Worm (Caenorhabditis elegans) whole organism, mixed stage, embryonic: ENCODE results near the gene ril-2.

ENCODE experiments used
- M03D4.4 ChIP-seq: sonication (generic microtip); optimal IDR thresholded peaks from 2 replicates; lab custom pipeline; 2017; ENCODE audit warnings: mild to moderate bottlenecking, missing genetic modification characterization, missing compliant biosample characterization
- bed-3 ChIP-seq: fragments of 200-800 bp; sonication (Bioruptor generic); optimal IDR thresholded peaks from 3 replicates; lab custom pipeline; 2018; ENCODE audit warnings: mild to moderate bottlenecking, missing genetic modification characterization, moderate library complexity, missing compliant biosample characterization
- ceh-39 ChIP-seq: fragments of 150-350 bp; optimal IDR thresholded peaks from 2 replicates; lab custom pipeline; 2014; ENCODE audit warnings: missing biosample characterization, missing genetic modification characterization
- ceh-43 ChIP-seq: fragments of 200-800 bp; sonication (Bioruptor generic); optimal IDR thresholded peaks from 2 replicates; lab custom pipeline; 2018; ENCODE audit warnings: mild to moderate bottlenecking, missing genetic modification characterization, moderate library complexity, missing compliant biosample characterization
- ceh-83 ChIP-seq: fragments of 200-800 bp; sonication (Bioruptor generic); optimal IDR thresholded peaks from 2 replicates; lab custom pipeline; 2018; ENCODE audit warnings: mild to moderate bottlenecking, missing genetic modification characterization, missing compliant biosample characterization
- ces-1 ChIP-seq: fragments of 150-350 bp; optimal IDR thresholded peaks from 2 replicates; lab custom pipeline; 2014; ENCODE audit warnings: missing biosample characterization, missing genetic modification reagents, missing genetic modification characterization
- cnd-1 ChIP-seq: fragments of 200-800 bp; sonication (Bioruptor generic); optimal IDR thresholded peaks from 2 replicates; lab custom pipeline; 2018; ENCODE audit warnings: mild to moderate bottlenecking, missing genetic modification characterization, missing compliant biosample characterization
- drap-1 ChIP-seq: fragments of 200-800 bp; sonication (Bioruptor generic); optimal IDR thresholded peaks from 3 replicates; lab custom pipeline; 2018; ENCODE audit warnings: mild to moderate bottlenecking, missing genetic modification characterization, missing compliant biosample characterization
- elt-1 ChIP-seq: sonication (generic microtip); optimal IDR thresholded peaks from 2 replicates; lab custom pipeline; 2017; ENCODE audit warnings: missing genetic modification characterization, mild to moderate bottlenecking, missing compliant biosample characterization, antibody characterized with exemption, moderate library complexity, borderline replicate concordance; ENCODE audit not compliant: insufficient read depth
- elt-3 ChIP-seq: fragments of 150-350 bp; optimal IDR thresholded peaks from 2 replicates; lab custom pipeline; 2014; ENCODE audit warnings: missing biosample characterization, missing genetic modification characterization
- flh-1 ChIP-seq: fragments of 200-800 bp; sonication (Bioruptor generic); optimal IDR thresholded peaks from 2 replicates; lab custom pipeline; 2018; ENCODE audit warnings: mild to moderate bottlenecking, missing genetic modification characterization, moderate library complexity, missing compliant biosample characterization
- ham-2 ChIP-seq: fragments of 200-800 bp; sonication (Bioruptor generic); optimal IDR thresholded peaks from 2 replicates; lab custom pipeline; 2018; ENCODE audit warnings: mild to moderate bottlenecking, missing genetic modification characterization, missing compliant biosample characterization
- lin-32 ChIP-seq: fragments of 200-800 bp; sonication (Bioruptor generic); optimal IDR thresholded peaks from 2 replicates; lab custom pipeline; 2018; ENCODE audit warnings: mild to moderate bottlenecking, missing genetic modification characterization, missing compliant biosample characterization
- lsy-2 ChIP-seq: fragments of 150-350 bp; optimal IDR thresholded peaks from 2 replicates; lab custom pipeline; 2014; ENCODE audit warnings: missing biosample characterization, missing genetic modification characterization
- mep-1 ChIP-seq: fragments of 150-350 bp; optimal IDR thresholded peaks from 2 replicates; lab custom pipeline; 2017; ENCODE audit warnings: missing biosample characterization, missing genetic modification reagents, missing genetic modification characterization, inconsistent platforms
- mls-2 ChIP-seq: sonication (generic microtip); optimal IDR thresholded peaks from 2 replicates; lab custom pipeline; 2016; ENCODE audit warnings: mild to moderate bottlenecking, missing genetic modification characterization, moderate library complexity, missing compliant biosample characterization
- nhr-12 ChIP-seq: fragments of 150-350 bp; optimal IDR thresholded peaks from 2 replicates; lab custom pipeline; 2014; ENCODE audit warnings: missing biosample characterization, missing genetic modification characterization
- nhr-28 ChIP-seq: fragments of 150-350 bp; optimal IDR thresholded peaks from 2 replicates; lab custom pipeline; 2014; ENCODE audit warnings: missing biosample characterization, missing genetic modification characterization
- pha-4 ChIP-seq: fragments of 150-350 bp; optimal IDR thresholded peaks from 2 replicates; lab custom pipeline; 2018; ENCODE audit warnings: missing biosample characterization, missing genetic modification reagents, missing genetic modification characterization
- sem-2 ChIP-seq: fragments of 200-800 bp; sonication (Bioruptor generic); optimal IDR thresholded peaks from 2 replicates; lab custom pipeline; 2018; ENCODE audit warnings: mild to moderate bottlenecking, missing genetic modification characterization, missing compliant biosample characterization
- snpc-4 ChIP-seq: fragments of 150-350 bp; optimal IDR thresholded peaks from 2 replicates; lab custom pipeline; 2014; ENCODE audit warnings: missing biosample characterization, missing genetic modification characterization
- sptf-1 ChIP-seq: sonication (generic microtip); optimal IDR thresholded peaks from 2 replicates; lab custom pipeline; 2017; ENCODE audit warnings: mild to moderate bottlenecking, missing genetic modification characterization, moderate library complexity, missing compliant biosample characterization
- tbx-8 ChIP-seq: fragments of 200-800 bp; sonication (Bioruptor generic); optimal IDR thresholded peaks from 2 replicates; lab custom pipeline; 2018; ENCODE audit warnings: mild to moderate bottlenecking, missing genetic modification characterization, moderate library complexity, missing compliant biosample characterization
- unc-120 ChIP-seq: sonication (generic microtip); optimal IDR thresholded peaks from 2 replicates; lab custom pipeline; 2017; ENCODE audit warnings: missing genetic modification characterization, missing compliant biosample characterization; ENCODE audit not compliant: poor library complexity, severe bottlenecking
- unc-39 ChIP-seq: fragments of 150-350 bp; optimal IDR thresholded peaks from 2 replicates; lab custom pipeline; 2014; ENCODE audit warnings: missing biosample characterization, missing genetic modification characterization
- unc-62 ChIP-seq: fragments of 150-350 bp; optimal IDR thresholded peaks from 2 replicates; lab custom pipeline; 2014; ENCODE audit warnings: missing biosample characterization, missing genetic modification reagents, missing genetic modification characterization
- zip-8 ChIP-seq: fragments of 150-350 bp; optimal IDR thresholded peaks from 2 replicates; lab custom pipeline; 2014; ENCODE audit warnings: missing biosample characterization, missing genetic modification characterization
- ztf-11 ChIP-seq: fragments of 150-350 bp; optimal IDR thresholded peaks from 2 replicates; lab custom pipeline; 2014; ENCODE audit warnings: missing biosample characterization, missing genetic modification characterization

ril-2 gene

DNA sequence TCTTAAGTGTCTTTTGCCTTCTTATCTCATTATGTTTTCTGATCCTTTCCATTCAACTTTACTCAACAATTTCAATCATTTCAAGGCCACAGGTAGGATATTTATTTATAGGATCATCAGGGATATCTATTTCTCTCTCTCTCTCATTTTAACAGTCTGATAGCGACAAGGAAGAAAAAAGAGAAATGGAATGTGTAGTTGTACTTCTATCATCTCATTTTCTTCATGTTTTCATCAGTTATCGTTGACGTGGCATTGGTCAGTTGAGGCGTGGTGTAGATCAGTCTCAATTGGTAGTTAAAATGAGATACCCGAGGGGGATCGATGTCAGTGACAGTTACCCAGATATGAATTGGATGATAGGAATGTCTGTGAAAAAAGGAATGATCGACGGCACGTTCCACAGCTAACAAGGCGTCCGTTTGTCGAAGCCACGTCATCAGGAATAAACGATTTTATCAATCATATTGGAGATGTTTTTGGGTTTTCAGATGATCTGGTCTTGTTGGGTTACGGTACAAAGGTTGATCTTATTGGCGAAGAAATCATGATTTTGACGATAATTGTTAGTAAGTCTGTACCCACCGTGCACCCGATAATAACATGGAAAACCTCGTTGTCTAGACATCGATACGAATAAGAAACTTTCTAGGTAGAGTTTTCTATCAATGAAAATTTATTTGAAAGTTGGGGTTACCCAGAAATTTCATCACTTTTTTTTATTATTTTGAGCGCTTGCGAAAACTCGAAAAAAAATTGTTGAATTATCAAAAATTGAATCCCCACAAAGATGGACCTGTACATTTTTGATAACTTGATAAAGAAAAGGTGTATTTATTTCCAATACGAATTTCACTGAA lies 44.6 kb downstream of the ril-2 start:
- TF ChIP-seq zip-8 (tag; lab: Kevin White, UChicago) (no peak), sem-2 (GFP tag; lab: Kevin White, UChicago) (no peak), nhr-12 (tag; lab: Kevin White, UChicago) (no peak), sptf-1 (tag; lab: Kevin White, UChicago) (no peak), bed-3 (GFP tag; lab: Kevin White, UChicago) (no peak), elt-3 (no peak), tbx-8 (GFP tag; lab: Kevin White, UChicago) (no peak), ztf-11 (tag; lab: Kevin White, UChicago) (no peak), unc-39 (no peak), flh-1 (no peak), ceh-43 (no peak), lin-32 (GFP tag; lab: Kevin White, UChicago) (no peak), pha-4 (tag; lab: Kevin White, UChicago) (no peak), nhr-28 (no peak), lsy-2 (tag; lab: Kevin White, UChicago) (no peak), ceh-83 (GFP tag; lab: Kevin White, UChicago) (no peak)
- TF ChIP-seq, all 35 proteins: peak for 0

- TF ChIP-seq cnd-1 (tag; lab: Kevin White, UChicago), result no peak
- peak; percentile 35 for TF ChIP-seq ham-2 (GFP tag; lab: Kevin White, UChicago)
- TF ChIP-seq elt-3, result peak; percentile 92
- no peak for TF ChIP-seq unc-62 (GFP tag; lab: Kevin White, UChicago)
- no peak for TF ChIP-seq ceh-39
- no peak for TF ChIP-seq unc-120 (tag; lab: Kevin White, UChicago)
- TF ChIP-seq lin-32 (GFP tag; lab: Kevin White, UChicago), result no peak
- TF ChIP-seq tbx-8 (GFP tag; lab: Kevin White, UChicago), result no peak
- TF ChIP-seq ceh-83 (GFP tag; lab: Kevin White, UChicago), result no peak
- TF ChIP-seq elt-1, result peak; percentile 81
- no peak for TF ChIP-seq mls-2
- no peak for TF ChIP-seq nhr-28
- TF ChIP-seq, all 35 proteins: peak for 3
Observed at ce11 chrV:12553286-12553725, 45.7 kb downstream of the ril-2 start.

DNA sequence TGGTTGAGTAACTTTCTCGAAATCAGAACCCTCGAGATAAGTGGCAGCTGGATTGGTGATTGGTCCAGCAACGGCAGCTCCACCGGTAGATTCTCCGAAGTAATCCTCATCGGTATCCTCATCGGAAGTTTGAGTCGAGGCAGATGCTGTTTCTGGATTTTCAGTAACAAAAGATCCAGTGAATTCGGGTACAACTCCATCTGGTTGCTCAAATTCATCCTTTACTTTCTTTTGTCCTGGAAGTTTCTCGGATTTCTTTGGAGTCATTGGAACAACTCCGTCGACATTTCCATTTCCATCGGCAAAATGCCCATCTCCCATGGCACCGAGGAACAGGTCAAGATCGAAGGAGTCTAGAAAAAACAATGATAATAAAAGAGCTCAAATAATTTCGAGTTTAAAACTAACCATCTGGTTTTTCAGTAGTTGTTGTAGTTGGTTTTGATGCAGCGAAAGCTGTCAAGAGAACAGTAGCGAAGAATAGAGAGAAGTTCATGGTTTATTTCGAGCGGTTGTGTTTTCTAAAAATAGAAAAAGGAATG lies 46.2 kb downstream of the ril-2 start, which contains the start of gene F45D3.4:
Gene F45D3.4, minus strand, starts transcription at position 521 of the 542 bp plus-strand sequence.
- TF ChIP-seq unc-62 (GFP tag; lab: Kevin White, UChicago) (no peak), lsy-2 (tag; lab: Kevin White, UChicago) (no peak), nhr-28 (no peak), flh-1 (no peak)

DNA sequence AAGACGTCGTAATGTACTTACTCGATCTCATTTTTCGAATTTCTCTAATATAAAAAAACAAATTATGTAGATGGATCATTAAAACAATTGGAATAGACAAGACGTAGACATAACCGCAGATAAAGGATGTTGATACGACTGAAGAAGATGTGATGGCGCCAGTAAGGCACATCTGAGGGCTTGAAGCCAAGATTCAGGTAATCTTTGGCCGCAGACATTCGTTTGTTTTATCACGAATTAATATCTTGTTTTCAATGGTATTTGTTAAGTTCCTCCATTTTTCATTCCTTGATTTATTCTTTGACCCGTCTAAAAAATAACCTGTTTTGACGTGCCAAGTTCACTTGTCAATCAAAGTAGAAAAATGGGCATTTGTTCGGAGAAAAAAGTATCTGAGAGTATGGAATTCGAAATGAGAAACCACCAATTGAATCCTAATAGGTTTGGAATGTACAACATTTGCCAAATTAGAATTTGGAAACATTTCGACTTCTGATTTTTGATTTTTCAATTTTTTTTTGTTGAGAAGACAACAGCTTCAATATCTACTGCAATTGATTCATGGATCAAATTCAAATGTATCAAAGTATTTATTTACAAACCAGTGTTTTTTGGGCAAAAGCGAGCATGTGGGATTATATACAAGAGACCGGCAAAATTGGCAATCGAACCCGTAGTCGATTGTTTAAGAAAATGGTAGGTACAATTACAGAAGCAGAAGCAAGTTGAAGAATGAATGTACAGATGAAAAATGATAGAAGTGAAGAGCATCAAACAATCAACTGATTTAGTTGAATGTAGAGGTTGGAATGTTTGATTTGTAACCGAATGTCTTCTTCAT lies 47.1 kb downstream of the ril-2 start:
- no peak for TF ChIP-seq unc-62 (GFP tag; lab: Kevin White, UChicago)
- no peak for TF ChIP-seq drap-1 (GFP tag; lab: Kevin White, UChicago)
- no peak for TF ChIP-seq mls-2
- TF ChIP-seq bed-3 (GFP tag; lab: Kevin White, UChicago), result no peak
- no peak for TF ChIP-seq ces-1 (GFP tag; lab: Kevin White, UChicago)
- TF ChIP-seq M03D4.4 (tag; lab: Kevin White, UChicago), result no peak
- no peak for TF ChIP-seq sem-2 (GFP tag; lab: Kevin White, UChicago)
- no peak for TF ChIP-seq flh-1

DNA sequence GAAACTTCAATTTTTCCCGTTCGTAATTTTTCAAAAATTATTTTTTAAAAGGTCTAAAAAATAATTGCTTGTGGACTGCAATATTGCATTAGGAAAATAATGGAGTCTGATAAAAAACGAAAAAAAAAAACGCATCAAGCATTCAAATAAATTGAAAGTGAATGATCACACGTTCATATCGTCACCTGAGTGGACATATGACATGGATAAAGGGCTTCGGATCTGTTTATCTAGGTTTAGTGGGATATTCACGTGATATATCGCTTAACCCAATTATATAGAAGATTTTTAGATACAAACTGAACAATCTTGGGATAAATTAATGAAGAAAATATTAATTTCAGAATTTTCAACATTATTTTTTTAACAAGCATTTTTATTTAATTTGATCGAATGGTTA lies 48.2 kb downstream of the ril-2 start:
- TF ChIP-seq M03D4.4 (tag; lab: Kevin White, UChicago) (no peak), elt-3 (no peak), flh-1 (no peak), snpc-4 (tag; lab: Kevin White, UChicago) (no peak), unc-62 (GFP tag; lab: Kevin White, UChicago) (no peak), mep-1 (tag; lab: Kevin White, UChicago) (no peak), lin-32 (GFP tag; lab: Kevin White, UChicago) (no peak), drap-1 (GFP tag; lab: Kevin White, UChicago) (no peak), nhr-12 (tag; lab: Kevin White, UChicago) (no peak), ham-2 (GFP tag; lab: Kevin White, UChicago) (no peak), mls-2 (no peak), ceh-39 (no peak), pha-4 (tag; lab: Kevin White, UChicago) (no peak), sem-2 (GFP tag; lab: Kevin White, UChicago) (no peak), ces-1 (GFP tag; lab: Kevin White, UChicago) (no peak)
